Fruit fly (Drosophila melanogaster) whole organism, embryonic: Measurements from ENCODE around the gene CG33284.

Experiments used
- Bgb ChIP-seq: fragments of 200-800 bp; sonication (Bioruptor generic); IDR thresholded peaks from 2 replicates; pipeline ENCODE4 v1.3.6; 2022; ENCODE audit warnings: missing biosample characterization, missing genetic modification characterization; ENCODE audit not compliant: partially characterized antibody
- CG10366 ChIP-seq: fragments of 200-800 bp; sonication (Bioruptor generic); IDR thresholded peaks from 2 replicates; pipeline ENCODE4 v1.3.6; 2022; ENCODE audit warnings: missing biosample characterization, missing genetic modification characterization
- CG4854 ChIP-seq: fragments of 200-800 bp; sonication (Bioruptor generic); optimal IDR thresholded peaks from 2 replicates; lab custom pipeline; 2016; ENCODE audit warnings: missing biosample characterization, missing genetic modification characterization, inconsistent platforms
- Doc3 ChIP-seq: fragments of 200-800 bp; sonication (Bioruptor generic); IDR thresholded peaks from 3 replicates; pipeline ENCODE4 v1.3.6; 2022; ENCODE audit warnings: missing biosample characterization, missing genetic modification characterization; ENCODE audit not compliant: partially characterized antibody
- ewg ChIP-seq: fragments of 200-800 bp; sonication (Bioruptor generic); optimal IDR thresholded peaks from 3 replicates; lab custom pipeline; 2017; ENCODE audit warnings: mild to moderate bottlenecking, missing biosample characterization, missing genetic modification reagents, missing genetic modification characterization
- kni ChIP-seq: fragments of 200-800 bp; sonication (Bioruptor generic); optimal IDR thresholded peaks from 3 replicates; lab custom pipeline; 2017; ENCODE audit warnings: mild to moderate bottlenecking, missing biosample characterization, missing genetic modification reagents, missing genetic modification characterization
- nau ChIP-seq: fragments of 200-800 bp; sonication (Bioruptor generic); optimal IDR thresholded peaks from 3 replicates; lab custom pipeline; 2017; ENCODE audit warnings: missing biosample characterization, mild to moderate bottlenecking, missing genetic modification characterization, missing genetic modification reagents
- seq ChIP-seq: fragments of 200-800 bp; sonication (Bioruptor generic); IDR thresholded peaks from 2 replicates; pipeline ENCODE4 v1.3.6; 2022; ENCODE audit warnings: missing biosample characterization, missing genetic modification characterization

- TF ChIP-seq nau (GFP tag; lab: Kevin White, UChicago), result no peak
- TF ChIP-seq ewg, result no peak
- no peak for TF ChIP-seq CG4854 (GFP tag; lab: Kevin White, UChicago)
- TF ChIP-seq kni (GFP tag; lab: Kevin White, UChicago), result no peak
- TF ChIP-seq Doc3 (GFP tag; lab: Robert Waterston, UW), result no peak
- TF ChIP-seq seq (GFP tag; lab: Robert Waterston, UW), result no peak
- no peak for TF ChIP-seq CG10366 (GFP tag; lab: Robert Waterston, UW)
- TF ChIP-seq Bgb (GFP tag; lab: Robert Waterston, UW), result no peak
Observed at dm6 chr3L:21104338-21105018, 19.1 kb upstream of the CG33284 start.
